Fruit fly (Drosophila melanogaster) whole organism, embryonic: ENCODE data around the gene kat-60L1.

Experiments used
- Bteb2 ChIP-seq: fragments of 200-800 bp; sonication (Bioruptor generic); optimal IDR thresholded peaks from 2 replicates; lab custom pipeline; 2016; ENCODE audit warnings: missing biosample characterization, missing genetic modification characterization
- CG10979 ChIP-seq: fragments of 200-800 bp; sonication (Bioruptor generic); optimal IDR thresholded peaks from 2 replicates; lab custom pipeline; 2018; ENCODE audit warnings: missing biosample characterization, mild to moderate bottlenecking, missing genetic modification characterization, moderate library complexity
- CG12071 ChIP-seq: fragments of 200-800 bp; sonication (Bioruptor generic); optimal IDR thresholded peaks from 3 replicates; lab custom pipeline; 2018; ENCODE audit warnings: missing biosample characterization, mild to moderate bottlenecking, missing genetic modification characterization
- CG12104 ChIP-seq: fragments of 200-800 bp; sonication (Bioruptor generic); optimal IDR thresholded peaks from 3 replicates; lab custom pipeline; 2016; ENCODE audit warnings: missing biosample characterization, missing genetic modification characterization
- CG13296 ChIP-seq: fragments of 200-800 bp; sonication (Bioruptor generic); optimal IDR thresholded peaks from 3 replicates; lab custom pipeline; 2018; ENCODE audit warnings: missing biosample characterization, mild to moderate bottlenecking, missing genetic modification characterization
- CG14441 ChIP-seq: fragments of 200-800 bp; sonication (Bioruptor generic); IDR thresholded peaks from 2 replicates; pipeline ENCODE4 v1.3.6; 2022; ENCODE audit warnings: missing biosample characterization, missing genetic modification characterization
- CG15696 ChIP-seq: fragments of 200-800 bp; sonication (Bioruptor generic); optimal IDR thresholded peaks from 2 replicates; lab custom pipeline; 2019; ENCODE audit warnings: missing biosample characterization, mild to moderate bottlenecking, missing genetic modification characterization, moderate library complexity
- CG1602 ChIP-seq: fragments of 200-800 bp; sonication (Bioruptor generic); optimal IDR thresholded peaks from 3 replicates; lab custom pipeline; 2016; ENCODE audit warnings: missing biosample characterization, missing genetic modification characterization
- CG18764 ChIP-seq: fragments of 200-800 bp; sonication (Bioruptor generic); optimal IDR thresholded peaks from 3 replicates; lab custom pipeline; 2016; ENCODE audit warnings: missing biosample characterization, missing genetic modification characterization
- CG2116 ChIP-seq: fragments of 200-800 bp; sonication (Bioruptor generic); optimal IDR thresholded peaks from 3 replicates; lab custom pipeline; 2018; ENCODE audit warnings: missing biosample characterization, mild to moderate bottlenecking, missing genetic modification characterization
- CG2120 ChIP-seq: fragments of 200-800 bp; sonication (Bioruptor generic); optimal IDR thresholded peaks from 3 replicates; lab custom pipeline; 2016; ENCODE audit warnings: missing biosample characterization, missing genetic modification characterization
- CG2202 ChIP-seq: fragments of 200-800 bp; sonication (Bioruptor generic); optimal IDR thresholded peaks from 2 replicates; lab custom pipeline; 2018; ENCODE audit warnings: missing biosample characterization, mild to moderate bottlenecking, missing genetic modification characterization
- CG33213 ChIP-seq: fragments of 200-800 bp; sonication (Bioruptor generic); optimal IDR thresholded peaks from 3 replicates; lab custom pipeline; 2016; ENCODE audit warnings: missing biosample characterization, missing genetic modification characterization
- CG3407 ChIP-seq: fragments of 200-800 bp; sonication (Bioruptor generic); optimal IDR thresholded peaks from 2 replicates; lab custom pipeline; 2018; ENCODE audit warnings: missing biosample characterization, mild to moderate bottlenecking, missing genetic modification characterization
- CG6654 ChIP-seq: fragments of 200-800 bp; sonication (Bioruptor generic); optimal IDR thresholded peaks from 2 replicates; lab custom pipeline; 2017; ENCODE audit warnings: missing biosample characterization, mild to moderate bottlenecking, missing genetic modification characterization
- CG8290 ChIP-seq, 3 experiments: fragments of 200-800 bp; sonication (Bioruptor generic); optimal IDR thresholded peaks; 2 replicates each; lab custom pipeline; 2016 to 2019; ENCODE audit warnings: missing biosample characterization in 3 of 3, missing genetic modification characterization in 3 of 3, mild to moderate bottlenecking in 2 of 3, moderate library complexity in 1 of 3
- CG8944 ChIP-seq: fragments of 200-800 bp; sonication (Bioruptor generic); optimal IDR thresholded peaks from 3 replicates; lab custom pipeline; 2016; ENCODE audit warnings: missing biosample characterization, missing genetic modification characterization
- CG9215 ChIP-seq: fragments of 200-800 bp; sonication (Bioruptor generic); IDR thresholded peaks from 2 replicates; pipeline ENCODE4 v1.3.6; 2022; ENCODE audit warnings: missing biosample characterization, missing genetic modification characterization
- CHES-1-like ChIP-seq: fragments of 200-800 bp; sonication (Bioruptor generic); optimal IDR thresholded peaks from 2 replicates; lab custom pipeline; 2016; ENCODE audit warnings: missing biosample characterization, missing genetic modification characterization
- Deaf1 ChIP-seq: fragments of 200-800 bp; optimal IDR thresholded peaks from 3 replicates; lab custom pipeline; 2019; ENCODE audit warnings: missing biosample characterization, mild to moderate bottlenecking, missing genetic modification characterization, moderate library complexity
- Dek ChIP-seq: fragments of 200-800 bp; sonication (Bioruptor generic); optimal IDR thresholded peaks from 3 replicates; lab custom pipeline; 2019; ENCODE audit warnings: missing biosample characterization, mild to moderate bottlenecking, missing genetic modification characterization, moderate library complexity
- Dip2 ChIP-seq: fragments of 200-800 bp; sonication (Bioruptor generic); IDR thresholded peaks from 2 replicates; pipeline ENCODE4 v1.3.6; 2022; ENCODE audit warnings: missing biosample characterization, missing genetic modification characterization
- Fer1 ChIP-seq: fragments of 200-800 bp; sonication (Bioruptor generic); optimal IDR thresholded peaks from 2 replicates; lab custom pipeline; 2017; ENCODE audit warnings: missing biosample characterization, mild to moderate bottlenecking, missing genetic modification characterization
- Gsc ChIP-seq: fragments of 200-800 bp; sonication (Bioruptor generic); IDR thresholded peaks from 2 replicates; pipeline ENCODE4 v1.3.6; 2022; ENCODE audit warnings: missing biosample characterization, missing genetic modification characterization
- Jarid2 ChIP-seq: fragments of 200-800 bp; sonication (Bioruptor generic); optimal IDR thresholded peaks from 3 replicates; lab custom pipeline; 2017; ENCODE audit warnings: mild to moderate bottlenecking, missing biosample characterization, missing genetic modification reagents, missing genetic modification characterization
- Kr ChIP-seq: fragments of 200-800 bp; sonication (Bioruptor generic); optimal IDR thresholded peaks from 2 replicates; lab custom pipeline; 2017; ENCODE audit warnings: missing biosample characterization, mild to moderate bottlenecking, missing genetic modification characterization
- Myb ChIP-seq: fragments of 200-800 bp; sonication (Bioruptor generic); optimal IDR thresholded peaks from 2 replicates; lab custom pipeline; 2016; ENCODE audit warnings: missing biosample characterization, missing genetic modification characterization
- Neu2 ChIP-seq: fragments of 200-800 bp; sonication (Bioruptor generic); optimal IDR thresholded peaks from 3 replicates; lab custom pipeline; 2016; ENCODE audit warnings: missing biosample characterization, missing genetic modification characterization, borderline replicate concordance
- NfI ChIP-seq: fragments of 200-800 bp; sonication (Bioruptor generic); optimal IDR thresholded peaks from 3 replicates; lab custom pipeline; 2018; ENCODE audit warnings: missing biosample characterization, mild to moderate bottlenecking, missing genetic modification characterization, moderate library complexity
- ato ChIP-seq: fragments of 200-800 bp; sonication (Bioruptor generic); IDR thresholded peaks from 2 replicates; pipeline ENCODE4 v1.3.6; 2022; ENCODE audit warnings: missing biosample characterization, missing genetic modification characterization; ENCODE audit not compliant: partially characterized antibody
- br ChIP-seq: fragments of >200 bp; optimal IDR thresholded peaks from 2 replicates; lab custom pipeline; 2017
- btn ChIP-seq: fragments of 200-800 bp; sonication (Bioruptor generic); optimal IDR thresholded peaks from 2 replicates; lab custom pipeline; 2016; ENCODE audit warnings: missing biosample characterization, missing genetic modification characterization
- cg ChIP-seq: fragments of 200-800 bp; sonication (Bioruptor generic); optimal IDR thresholded peaks from 3 replicates; lab custom pipeline; 2019; ENCODE audit warnings: missing biosample characterization, mild to moderate bottlenecking, missing genetic modification characterization, moderate library complexity
- chif ChIP-seq, 2 experiments: fragments of 200-800 bp; sonication (Bioruptor generic); optimal IDR thresholded peaks; 3 replicates each; lab custom pipeline; 2016; ENCODE audit warnings: missing biosample characterization in 2 of 2, missing genetic modification characterization in 2 of 2
- dati ChIP-seq: fragments of 200-800 bp; sonication (Bioruptor generic); IDR thresholded peaks from 2 replicates; pipeline ENCODE4 v1.3.6; 2022; ENCODE audit warnings: missing biosample characterization, missing genetic modification characterization
- dmrt99B ChIP-seq: fragments of 200-800 bp; sonication (Bioruptor generic); optimal IDR thresholded peaks from 2 replicates; lab custom pipeline; 2018; ENCODE audit warnings: missing biosample characterization, mild to moderate bottlenecking, missing genetic modification characterization, moderate library complexity
- dpn ChIP-seq, 2 experiments: fragments of 200-800 bp; sonication (Bioruptor generic); optimal IDR thresholded peaks; 3 replicates each; lab custom pipeline; 2016; ENCODE audit warnings: missing biosample characterization in 2 of 2, missing genetic modification characterization in 2 of 2
- fru ChIP-seq: fragments of >200 bp; optimal IDR thresholded peaks from 2 replicates; lab custom pipeline; 2017
- ind ChIP-seq: fragments of 200-800 bp; sonication (Bioruptor generic); optimal IDR thresholded peaks from 3 replicates; lab custom pipeline; 2016; ENCODE audit warnings: missing biosample characterization, missing genetic modification characterization
- luna ChIP-seq: fragments of 200-800 bp; sonication (Bioruptor generic); optimal IDR thresholded peaks from 2 replicates; lab custom pipeline; 2016; ENCODE audit warnings: missing biosample characterization, missing genetic modification characterization
- nau ChIP-seq: fragments of 200-800 bp; sonication (Bioruptor generic); optimal IDR thresholded peaks from 3 replicates; lab custom pipeline; 2017; ENCODE audit warnings: missing biosample characterization, mild to moderate bottlenecking, missing genetic modification characterization, missing genetic modification reagents
- otp ChIP-seq: fragments of 200-800 bp; sonication (Bioruptor generic); IDR thresholded peaks from 3 replicates; pipeline ENCODE4, ENCODE4 v1.3.6; 2022; ENCODE audit warnings: missing biosample characterization, missing genetic modification characterization
- prd ChIP-seq, 3 experiments: fragments of >200 bp in 2 of 3; fragments of 200-800 bp in 1 of 3; sonication (Bioruptor generic) in 1 of 3; optimal IDR thresholded peaks in 2 of 3; IDR thresholded peaks in 1 of 3; 2 replicates in 2 of 3; 3 replicates in 1 of 3; pipeline versions ENCODE4 v1.3.6 to Lab custom; 2017 to 2022; ENCODE audit warnings: missing biosample characterization in 1 of 3, missing genetic modification characterization in 1 of 3
- pzg ChIP-seq: fragments of 200-800 bp; sonication (Bioruptor generic); optimal IDR thresholded peaks from 3 replicates; lab custom pipeline; 2018; ENCODE audit warnings: missing biosample characterization, mild to moderate bottlenecking, missing genetic modification characterization, moderate library complexity
- salm ChIP-seq: fragments of 200-800 bp; sonication (Bioruptor generic); optimal IDR thresholded peaks from 2 replicates; lab custom pipeline; 2018; ENCODE audit warnings: missing biosample characterization, mild to moderate bottlenecking, missing genetic modification characterization
- sd ChIP-seq: fragments of 200-800 bp; sonication (Bioruptor generic); optimal IDR thresholded peaks from 3 replicates; lab custom pipeline; 2018; ENCODE audit warnings: missing biosample characterization, mild to moderate bottlenecking, missing genetic modification characterization, moderate library complexity
- sisA ChIP-seq: fragments of 200-800 bp; sonication (Bioruptor generic); IDR thresholded peaks from 2 replicates; pipeline ENCODE4 v1.3.6; 2022; ENCODE audit warnings: missing biosample characterization, missing genetic modification characterization
- tup ChIP-seq: fragments of 200-800 bp; sonication (Bioruptor generic); optimal IDR thresholded peaks from 2 replicates; lab custom pipeline; 2016; ENCODE audit warnings: missing biosample characterization, mild to moderate bottlenecking, missing genetic modification characterization, moderate library complexity
- unc-4 ChIP-seq: fragments of 200-800 bp; sonication (Bioruptor generic); IDR thresholded peaks from 2 replicates; pipeline ENCODE4 v1.3.6; 2022; ENCODE audit warnings: missing biosample characterization, missing genetic modification characterization; ENCODE audit not compliant: partially characterized antibody

kat-60L1 gene

dm6 chr3R:5736305-5736869, 45.2 kb upstream of the kat-60L1 start, which contains the start of the genes CG2100 and CG1236 (continued):
- TF ChIP-seq luna (GFP tag; lab: Kevin White, UChicago) = no peak
- no peak for TF ChIP-seq Bteb2 (GFP tag; lab: Kevin White, UChicago)
- TF ChIP-seq btn = peak; percentile 3
- TF ChIP-seq CG12071 (GFP tag; lab: Kevin White, UChicago) = no peak
- TF ChIP-seq CG10979 (tag; lab: Kevin White, UChicago) = peak; percentile 90
- TF ChIP-seq Deaf1 (tag; lab: Kevin White, UChicago) = peak; percentile 71
- TF ChIP-seq ind (GFP tag; lab: Kevin White, UChicago) = peak; percentile 81
- peak; percentile 38 for TF ChIP-seq CG2202 (tag; lab: Kevin White, UChicago)
- peak; percentile 64 for TF ChIP-seq CG9215
- no peak for TF ChIP-seq fru (lab: Kevin White, UChicago)
- peak; percentile 71 for TF ChIP-seq CG12104 (GFP tag; lab: Kevin White, UChicago)
- no peak for TF ChIP-seq cg (GFP tag; lab: Kevin White, UChicago)
- no peak for TF ChIP-seq ato (GFP tag; lab: Robert Waterston, UW)
- no peak for TF ChIP-seq prd (optimal IDR thresholded peaks at IDR 0.05; lab: Kevin White, UChicago)
- peak; percentile 80; the same call in 2 of the 3 replicates for TF ChIP-seq prd (GFP tag; IDR thresholded peaks at IDR 0.05; lab: Robert Waterston, UW)
- peak; percentile 32 for TF ChIP-seq Myb (GFP tag; lab: Kevin White, UChicago)
- peak; percentile 51 to 84 for TF ChIP-seq dpn (GFP tag; optimal IDR thresholded peaks at IDR 0.05; lab: Kevin White, UChicago)
- TF ChIP-seq Gsc = no peak
- no peak for TF ChIP-seq br (lab: Kevin White, UChicago)
- peak; percentile 87 for TF ChIP-seq CG1602 (GFP tag; lab: Kevin White, UChicago)
- TF ChIP-seq CG15696 (tag; lab: Kevin White, UChicago) = peak; percentile 84
- peak; percentile 40 for TF ChIP-seq CG8944 (GFP tag; lab: Kevin White, UChicago)
- TF ChIP-seq sd (tag; lab: Kevin White, UChicago) = peak; percentile 65
- TF ChIP-seq Jarid2 = peak; percentile 60
- peak; percentile 80 for TF ChIP-seq salm (tag; lab: Kevin White, UChicago)
- peak; percentile 60; the same call in 1 of the 2 replicates for TF ChIP-seq CG14441 (GFP tag; lab: Robert Waterston, UW)
- TF ChIP-seq Fer1 (GFP tag; lab: Kevin White, UChicago) = peak; percentile 81
- TF ChIP-seq unc-4 (GFP tag; lab: Robert Waterston, UW) = no peak
- TF ChIP-seq CG18764 (GFP tag; lab: Kevin White, UChicago) = peak; percentile 64
- TF ChIP-seq dati (GFP tag; lab: Robert Waterston, UW) = no peak
- TF ChIP-seq CG8290 (GFP tag; optimal IDR thresholded peaks at IDR 0.05; lab: Kevin White, UChicago) = peak; percentile 69
- TF ChIP-seq CG8290 (tag; optimal IDR thresholded peaks at IDR 0.05; lab: Kevin White, UChicago) = no peak
- TF ChIP-seq NfI (GFP tag; lab: Kevin White, UChicago) = peak; percentile 85
- peak; percentile 86 for TF ChIP-seq Dek (tag; lab: Kevin White, UChicago)
- TF ChIP-seq Neu2 (GFP tag; lab: Kevin White, UChicago) = no peak
- peak; percentile 1 for TF ChIP-seq tup (GFP tag; lab: Kevin White, UChicago)
- TF ChIP-seq CG2120 (GFP tag; lab: Kevin White, UChicago) = peak; percentile 72
- peak; percentile 69 for TF ChIP-seq CG2116 (GFP tag; lab: Kevin White, UChicago)
- TF ChIP-seq CG6654 = peak; percentile 59
- TF ChIP-seq chif (GFP tag; optimal IDR thresholded peaks at IDR 0.05; lab: Kevin White, UChicago) = peak; percentile 34 to 51
- peak; percentile 77 for TF ChIP-seq CG3407
- TF ChIP-seq otp (GFP tag; lab: Robert Waterston, UW) = no peak
- no peak for TF ChIP-seq nau
- peak; percentile 82 for TF ChIP-seq CG13296
- TF ChIP-seq Dip2 (GFP tag; lab: Robert Waterston, UW) = no peak
- TF ChIP-seq CHES-1-like (GFP tag; lab: Kevin White, UChicago) = peak; percentile 25
- peak; percentile 90 for TF ChIP-seq dmrt99B (tag; lab: Kevin White, UChicago)
- TF ChIP-seq pzg (GFP tag; lab: Kevin White, UChicago) = peak; percentile 28
- no peak for TF ChIP-seq Kr (GFP tag; lab: Kevin White, UChicago)
- TF ChIP-seq sisA = peak; percentile 76
- peak; percentile 17 for TF ChIP-seq CG33213 (GFP tag; lab: Kevin White, UChicago)
